Worm (Caenorhabditis elegans) whole organism, L3 larva: ENCODE measurements around the gene agt-1.

ENCODE experiments used
- R02D3.7 ChIP-seq: fragments of 150-350 bp; optimal IDR thresholded peaks from 2 replicates; lab custom pipeline; 2014; ENCODE audit warnings: missing biosample characterization, missing genetic modification characterization
- ZK546.5 ChIP-seq: sonication (generic microtip); optimal IDR thresholded peaks from 2 replicates; lab custom pipeline; 2017; ENCODE audit warnings: missing biosample characterization, missing genetic modification characterization
- aly-2 ChIP-seq: fragments of 150-350 bp; optimal IDR thresholded peaks from 2 replicates; lab custom pipeline; 2014; ENCODE audit warnings: missing biosample characterization, missing genetic modification characterization
- ceh-28 ChIP-seq: fragments of 150-350 bp; optimal IDR thresholded peaks from 2 replicates; lab custom pipeline; 2014; ENCODE audit warnings: missing biosample characterization, missing genetic modification reagents, missing genetic modification characterization
- ceh-82 ChIP-seq: fragments of 150-350 bp; optimal IDR thresholded peaks from 2 replicates; lab custom pipeline; 2014; ENCODE audit warnings: missing biosample characterization, missing genetic modification characterization
- egl-5 ChIP-seq: fragments of 150-350 bp; optimal IDR thresholded peaks from 2 replicates; lab custom pipeline; 2017; ENCODE audit warnings: missing biosample characterization, missing genetic modification reagents, missing genetic modification characterization, inconsistent platforms
- elt-1 ChIP-seq: fragments of 150-350 bp; optimal IDR thresholded peaks from 2 replicates; lab custom pipeline; 2014; ENCODE audit warnings: missing biosample characterization, missing genetic modification characterization
- elt-2 ChIP-seq: sonication (generic microtip); optimal IDR thresholded peaks from 2 replicates; lab custom pipeline; 2016; ENCODE audit warnings: missing genetic modification reagents, mild to moderate bottlenecking, missing genetic modification characterization, missing compliant biosample characterization
- elt-3 ChIP-seq, 3 experiments: fragments of 150-350 bp in 1 of 3; sonication (generic microtip) in 2 of 3; optimal IDR thresholded peaks; 2 replicates in 2 of 3; 4 replicates in 1 of 3; lab custom pipeline; 2014 to 2017; ENCODE audit warnings: missing biosample characterization in 3 of 3, missing genetic modification characterization in 3 of 3
- fkh-10 ChIP-seq: sonication (generic microtip); optimal IDR thresholded peaks from 2 replicates; lab custom pipeline; 2017; ENCODE audit warnings: missing biosample characterization, missing genetic modification reagents, missing genetic modification characterization
- fkh-2 ChIP-seq: fragments of 150-350 bp; optimal IDR thresholded peaks from 2 replicates; lab custom pipeline; 2014; ENCODE audit warnings: missing biosample characterization, missing genetic modification reagents, missing genetic modification characterization
- hmg-11 ChIP-seq: sonication (generic microtip); optimal IDR thresholded peaks from 2 replicates; lab custom pipeline; 2016; ENCODE audit warnings: missing genetic modification characterization, missing compliant biosample characterization
- jun-1 ChIP-seq: fragments of 150-350 bp; optimal IDR thresholded peaks from 2 replicates; lab custom pipeline; 2014; ENCODE audit warnings: missing biosample characterization, missing genetic modification reagents, missing genetic modification characterization
- lin-15B ChIP-seq: fragments of 150-350 bp; optimal IDR thresholded peaks from 2 replicates; lab custom pipeline; 2014; ENCODE audit warnings: missing biosample characterization, missing genetic modification characterization
- lin-39 ChIP-seq: fragments of 150-350 bp; optimal IDR thresholded peaks from 2 replicates; lab custom pipeline; 2018; ENCODE audit warnings: missing biosample characterization, missing genetic modification reagents, missing genetic modification characterization
- lsy-12 ChIP-seq: sonication (generic microtip); optimal IDR thresholded peaks from 2 replicates; lab custom pipeline; 2016; ENCODE audit warnings: mild to moderate bottlenecking, missing genetic modification characterization, missing compliant biosample characterization
- mml-1 ChIP-seq: fragments of 150-350 bp; sonication (generic microtip); optimal IDR thresholded peaks from 3 replicates; lab custom pipeline; 2014; ENCODE audit warnings: missing biosample characterization, missing genetic modification characterization
- nhr-11 ChIP-seq: fragments of 150-350 bp; optimal IDR thresholded peaks from 2 replicates; lab custom pipeline; 2014; ENCODE audit warnings: missing biosample characterization, missing genetic modification characterization
- nhr-23 ChIP-seq: fragments of 150-350 bp; optimal IDR thresholded peaks from 2 replicates; lab custom pipeline; 2014; ENCODE audit warnings: missing biosample characterization, missing genetic modification reagents, missing genetic modification characterization
- nhr-25 ChIP-seq: sonication (generic microtip); optimal IDR thresholded peaks from 2 replicates; lab custom pipeline; 2017; ENCODE audit warnings: missing biosample characterization, missing genetic modification characterization
- nhr-43 ChIP-seq: sonication (generic microtip); optimal IDR thresholded peaks from 2 replicates; lab custom pipeline; 2016; ENCODE audit warnings: mild to moderate bottlenecking, missing genetic modification characterization, missing compliant biosample characterization; ENCODE audit not compliant: poor library complexity, severe bottlenecking
- nhr-67 ChIP-seq: fragments of 150-350 bp; optimal IDR thresholded peaks from 2 replicates; lab custom pipeline; 2014; ENCODE audit warnings: missing biosample characterization, missing genetic modification characterization
- nhr-76 ChIP-seq: fragments of 150-350 bp; sonication (generic microtip); optimal IDR thresholded peaks from 5 replicates; lab custom pipeline; 2014; ENCODE audit warnings: missing biosample characterization, missing genetic modification characterization
- nhr-77 ChIP-seq: fragments of 150-350 bp; optimal IDR thresholded peaks from 2 replicates; lab custom pipeline; 2014; ENCODE audit warnings: missing biosample characterization, missing genetic modification characterization
- pha-4 ChIP-seq: fragments of 150-350 bp; optimal IDR thresholded peaks from 2 replicates; lab custom pipeline; 2014; ENCODE audit warnings: missing biosample characterization, missing genetic modification reagents, missing genetic modification characterization
- pqm-1 ChIP-seq: fragments of 150-350 bp; optimal IDR thresholded peaks from 2 replicates; lab custom pipeline; 2017; ENCODE audit warnings: missing biosample characterization, missing genetic modification characterization, inconsistent platforms
- sea-2 ChIP-seq: fragments of 150-350 bp; sonication (generic microtip); optimal IDR thresholded peaks from 4 replicates; lab custom pipeline; 2014; ENCODE audit warnings: missing biosample characterization, missing genetic modification reagents, missing genetic modification characterization
- snpc-4 ChIP-seq: fragments of 150-350 bp; optimal IDR thresholded peaks from 2 replicates; lab custom pipeline; 2014; ENCODE audit warnings: missing biosample characterization, missing genetic modification characterization
- unc-39 ChIP-seq: sonication (generic microtip); optimal IDR thresholded peaks from 4 replicates; lab custom pipeline; 2017; ENCODE audit warnings: missing biosample characterization, missing genetic modification characterization
- unc-62 ChIP-seq: fragments of 150-350 bp; sonication (generic microtip); optimal IDR thresholded peaks from 4 replicates; lab custom pipeline; 2014; ENCODE audit warnings: missing biosample characterization, missing genetic modification reagents, missing genetic modification characterization

The agt-1 gene

ce11 chrIV:13334287-13334686, 34.9 kb downstream of the agt-1 start:
- TF ChIP-seq nhr-11 (tag; lab: Kevin White, UChicago): no peak
- peak; percentile 61 for TF ChIP-seq pha-4 (tag; lab: Kevin White, UChicago)
- TF ChIP-seq mml-1: no peak
- TF ChIP-seq pqm-1 (tag; lab: Kevin White, UChicago): peak; percentile 49
- TF ChIP-seq elt-2 (tag; lab: Kevin White, UChicago): peak; percentile 76
- TF ChIP-seq ceh-28 (tag; lab: Kevin White, UChicago): no peak
- no peak for TF ChIP-seq fkh-10
- TF ChIP-seq, all 47 proteins: peak for 3

DNA sequence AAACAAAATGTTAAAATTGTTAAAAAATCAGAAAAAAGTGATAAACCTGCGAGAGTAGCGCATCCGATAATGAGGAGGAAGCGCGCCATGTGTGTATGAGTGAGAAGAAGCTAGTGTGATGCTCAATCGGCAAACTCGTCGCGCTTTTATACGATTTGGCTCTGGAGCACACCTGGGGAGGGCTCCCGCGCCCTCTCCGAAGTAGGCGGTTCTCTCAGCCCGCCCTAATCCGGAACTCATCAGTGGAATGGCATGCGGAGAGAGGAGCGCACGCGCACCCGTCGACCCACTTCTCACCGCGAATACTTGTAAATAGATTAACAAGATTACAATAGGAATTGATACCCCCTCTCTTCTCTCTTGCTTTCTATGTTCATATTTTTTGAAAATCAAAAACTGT, 37.9 kb downstream of the agt-1 start, which contains the start of gene pqn-74:
TSS of gene pqn-74 (minus strand) at position 122 of the 400 bp plus-strand sequence.
- no peak for TF ChIP-seq hmg-11
- no peak for TF ChIP-seq sea-2 (GFP tag; lab: Kevin White, UChicago)
- TF ChIP-seq ZK546.5 (tag; lab: Kevin White, UChicago): no peak
- no peak for TF ChIP-seq jun-1 (tag; lab: Kevin White, UChicago)
- no peak for TF ChIP-seq pqm-1 (tag; lab: Kevin White, UChicago)
- TF ChIP-seq pha-4 (tag; lab: Kevin White, UChicago): peak; percentile 28
- no peak for TF ChIP-seq ceh-82 (tag; lab: Kevin White, UChicago)
- no peak for TF ChIP-seq R02D3.7 (tag; lab: Kevin White, UChicago)

DNA sequence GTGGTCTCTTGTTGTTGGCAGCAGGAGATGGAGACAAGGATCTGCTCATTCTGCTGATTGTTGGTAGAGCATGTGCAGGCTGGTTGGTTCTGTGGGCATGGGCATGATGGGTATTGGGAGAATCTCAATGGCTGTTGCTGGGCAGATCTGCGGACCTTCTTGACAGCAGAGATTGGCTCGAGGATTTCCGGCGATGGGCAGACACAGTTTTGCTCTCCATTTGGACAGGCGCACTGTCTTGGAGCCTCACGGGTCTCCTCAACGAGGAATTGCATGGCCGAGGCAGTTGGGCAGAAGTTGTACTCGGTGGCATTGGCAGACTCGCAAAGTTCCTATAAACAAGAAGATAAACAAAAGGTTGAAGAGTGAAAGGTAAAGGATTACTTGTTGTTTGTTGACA, 38.7 kb downstream of the agt-1 start:
- peak; percentile 50 for TF ChIP-seq pha-4 (tag; lab: Kevin White, UChicago)
- TF ChIP-seq lin-15B: no peak

ce11 chrIV:13328059-13328458, 41.2 kb downstream of the agt-1 start, which contains the start of gene far-6:
TSS of gene far-6 (plus strand) at chrIV:13328359.
- TF ChIP-seq snpc-4 (tag; lab: Kevin White, UChicago): no peak
- no peak for TF ChIP-seq R02D3.7 (tag; lab: Kevin White, UChicago)
- no peak for TF ChIP-seq nhr-77 (tag; lab: Kevin White, UChicago)
- TF ChIP-seq nhr-43 (tag; lab: Kevin White, UChicago): no peak
- no peak for TF ChIP-seq pqm-1 (tag; lab: Kevin White, UChicago)
- no peak for TF ChIP-seq mml-1
- TF ChIP-seq aly-2 (tag; lab: Kevin White, UChicago): no peak
- no peak for TF ChIP-seq elt-3 (tag; optimal IDR thresholded peaks at IDR 0.05; lab: Kevin White, UChicago)
- no peak for TF ChIP-seq nhr-25 (tag; lab: Kevin White, UChicago)
- no peak for TF ChIP-seq fkh-10
- TF ChIP-seq elt-2 (tag; lab: Kevin White, UChicago): no peak
- TF ChIP-seq fkh-2 (tag; lab: Kevin White, UChicago): no peak
- TF ChIP-seq nhr-76 (tag; lab: Kevin White, UChicago): no peak
- no peak for TF ChIP-seq elt-1
- TF ChIP-seq ceh-82 (tag; lab: Kevin White, UChicago): no peak
- TF ChIP-seq sea-2 (GFP tag; lab: Kevin White, UChicago): no peak
- TF ChIP-seq unc-39 (tag; lab: Kevin White, UChicago): no peak
- TF ChIP-seq egl-5 (tag; lab: Kevin White, UChicago): no peak

ce11 chrIV:13327064-13327463, 42.1 kb downstream of the agt-1 start:
- TF ChIP-seq nhr-67 (no peak), nhr-23 (no peak), ceh-82 (tag; lab: Kevin White, UChicago) (no peak), elt-2 (tag; lab: Kevin White, UChicago) (peak; percentile 98), nhr-11 (tag; lab: Kevin White, UChicago) (no peak), lsy-12 (tag; lab: Kevin White, UChicago) (no peak), lin-39 (tag; lab: Kevin White, UChicago) (no peak), snpc-4 (tag; lab: Kevin White, UChicago) (no peak), fkh-2 (tag; lab: Kevin White, UChicago) (no peak), pqm-1 (tag; lab: Kevin White, UChicago) (peak; percentile 95), jun-1 (tag; lab: Kevin White, UChicago) (peak; percentile 69), sea-2 (GFP tag; lab: Kevin White, UChicago) (no peak), pha-4 (tag; lab: Kevin White, UChicago) (peak; percentile 49), unc-62 (no peak)
